Fruit fly (Drosophila melanogaster) whole organism, embryonic: ENCODE data around the gene CG33796.

Experiments
- ATbp ChIP-seq: fragments of 200-800 bp; sonication (Bioruptor generic); optimal IDR thresholded peaks from 2 replicates; lab custom pipeline; 2017; ENCODE audit warnings: missing biosample characterization, mild to moderate bottlenecking, missing genetic modification characterization, missing genetic modification reagents
- Atf3 ChIP-seq: fragments of 200-800 bp; sonication (Bioruptor generic); optimal IDR thresholded peaks from 3 replicates; lab custom pipeline; 2016; ENCODE audit warnings: missing biosample characterization, missing genetic modification characterization
- B-H1 ChIP-seq: fragments of 200-800 bp; sonication (Bioruptor generic); IDR thresholded peaks from 3 replicates; pipeline ENCODE4 v1.3.6; 2022; ENCODE audit warnings: missing biosample characterization, missing genetic modification characterization
- B-H2 ChIP-seq: fragments of 200-800 bp; sonication (Bioruptor generic); optimal IDR thresholded peaks from 2 replicates; lab custom pipeline; 2018; ENCODE audit warnings: missing biosample characterization, mild to moderate bottlenecking, missing genetic modification characterization
- CG11085 ChIP-seq: fragments of 200-800 bp; sonication (Bioruptor generic); IDR thresholded peaks from 2 replicates; pipeline ENCODE4 v1.3.6; 2022; ENCODE audit warnings: missing biosample characterization, missing genetic modification characterization
- CG11093 ChIP-seq: fragments of 200-800 bp; sonication (Bioruptor generic); IDR thresholded peaks from 3 replicates; pipeline ENCODE4 v1.3.6; 2022; ENCODE audit warnings: missing biosample characterization, missing genetic modification characterization
- CG13296 ChIP-seq: fragments of 200-800 bp; sonication (Bioruptor generic); optimal IDR thresholded peaks from 3 replicates; lab custom pipeline; 2018; ENCODE audit warnings: missing biosample characterization, mild to moderate bottlenecking, missing genetic modification characterization
- CG15514 ChIP-seq: fragments of 200-800 bp; sonication (Bioruptor generic); optimal IDR thresholded peaks from 3 replicates; lab custom pipeline; 2017; ENCODE audit warnings: missing biosample characterization, missing genetic modification characterization, mild to moderate bottlenecking, moderate library complexity, missing genetic modification reagents
- CG17385 ChIP-seq: fragments of 200-800 bp; sonication (Bioruptor generic); optimal IDR thresholded peaks from 3 replicates; lab custom pipeline; 2018; ENCODE audit warnings: missing biosample characterization, mild to moderate bottlenecking, missing genetic modification characterization
- CG17829 ChIP-seq: fragments of 200-800 bp; optimal IDR thresholded peaks from 2 replicates; lab custom pipeline; 2019; ENCODE audit warnings: missing biosample characterization, mild to moderate bottlenecking, missing genetic modification characterization, moderate library complexity
- CG18476 ChIP-seq: fragments of 200-800 bp; sonication (Bioruptor generic); optimal IDR thresholded peaks from 2 replicates; lab custom pipeline; 2016; ENCODE audit warnings: missing biosample characterization, mild to moderate bottlenecking, missing genetic modification characterization
- CG2116 ChIP-seq: fragments of 200-800 bp; sonication (Bioruptor generic); optimal IDR thresholded peaks from 3 replicates; lab custom pipeline; 2018; ENCODE audit warnings: missing biosample characterization, mild to moderate bottlenecking, missing genetic modification characterization
- CG31224 ChIP-seq: fragments of 200-800 bp; sonication (Bioruptor generic); IDR thresholded peaks from 2 replicates; pipeline ENCODE4 v1.3.6; 2022; ENCODE audit warnings: missing biosample characterization, missing genetic modification characterization
- CG31365 ChIP-seq: fragments of 200-800 bp; sonication (Bioruptor generic); optimal IDR thresholded peaks from 2 replicates; lab custom pipeline; 2018; ENCODE audit warnings: missing biosample characterization, mild to moderate bottlenecking, missing genetic modification characterization
- CG43689 ChIP-seq: fragments of 200-800 bp; sonication (Bioruptor generic); IDR thresholded peaks from 2 replicates; pipeline ENCODE4 v1.3.6; 2022; ENCODE audit warnings: missing biosample characterization, missing genetic modification characterization
- CG6791 ChIP-seq: fragments of 200-800 bp; sonication (Bioruptor generic); IDR thresholded peaks from 3 replicates; pipeline ENCODE4 v1.3.6; 2022; ENCODE audit warnings: missing biosample characterization, missing genetic modification characterization; ENCODE audit not compliant: partially characterized antibody
- CG7271 ChIP-seq: fragments of 200-800 bp; sonication (Bioruptor generic); optimal IDR thresholded peaks from 2 replicates; lab custom pipeline; 2018; ENCODE audit warnings: missing biosample characterization, mild to moderate bottlenecking, missing genetic modification characterization, moderate library complexity
- CrebB ChIP-seq: fragments of 200-800 bp; sonication (Bioruptor generic); optimal IDR thresholded peaks from 3 replicates; lab custom pipeline; 2018; ENCODE audit warnings: missing biosample characterization, mild to moderate bottlenecking, missing genetic modification characterization
- ERR ChIP-seq: fragments of 200-800 bp; sonication (Bioruptor generic); optimal IDR thresholded peaks from 2 replicates; lab custom pipeline; 2016; ENCODE audit warnings: missing biosample characterization, missing genetic modification characterization
- H2.0 ChIP-seq: fragments of 200-800 bp; sonication (Bioruptor generic); IDR thresholded peaks from 2 replicates; pipeline ENCODE4 v1.3.6; 2022; ENCODE audit warnings: missing biosample characterization, missing genetic modification characterization
- HLH54F ChIP-seq: fragments of 200-800 bp; sonication (Bioruptor generic); optimal IDR thresholded peaks from 3 replicates; lab custom pipeline; 2016; ENCODE audit warnings: missing biosample characterization, missing genetic modification characterization
- Hey ChIP-seq: fragments of 200-800 bp; sonication (Bioruptor generic); optimal IDR thresholded peaks from 3 replicates; lab custom pipeline; 2018; ENCODE audit warnings: missing biosample characterization, mild to moderate bottlenecking, missing genetic modification characterization
- Myb ChIP-seq: fragments of 200-800 bp; sonication (Bioruptor generic); optimal IDR thresholded peaks from 2 replicates; lab custom pipeline; 2016; ENCODE audit warnings: missing biosample characterization, missing genetic modification characterization
- Oaz ChIP-seq: fragments of 200-800 bp; sonication (Bioruptor generic); IDR thresholded peaks from 2 replicates; pipeline ENCODE4 v1.3.6; 2022; ENCODE audit warnings: missing biosample characterization, missing genetic modification characterization
- Ravus ChIP-seq: fragments of 200-800 bp; sonication (Bioruptor generic); IDR thresholded peaks from 2 replicates; pipeline ENCODE4 v1.3.6; 2022; ENCODE audit warnings: missing biosample characterization, missing genetic modification characterization
- Side ChIP-seq: fragments of 200-800 bp; sonication (Bioruptor generic); optimal IDR thresholded peaks from 2 replicates; lab custom pipeline; 2016; ENCODE audit warnings: missing biosample characterization, missing genetic modification characterization
- Six4 ChIP-seq: fragments of 200-800 bp; sonication (Bioruptor generic); optimal IDR thresholded peaks from 2 replicates; lab custom pipeline; 2016; ENCODE audit warnings: missing biosample characterization, missing genetic modification characterization
- Sox100B ChIP-seq: fragments of 200-800 bp; sonication (Bioruptor generic); optimal IDR thresholded peaks from 3 replicates; lab custom pipeline; 2018; ENCODE audit warnings: missing biosample characterization, mild to moderate bottlenecking, missing genetic modification characterization
- Xbp1 ChIP-seq: fragments of 200-800 bp; sonication (Bioruptor generic); optimal IDR thresholded peaks from 3 replicates; lab custom pipeline; 2016; ENCODE audit warnings: missing biosample characterization, mild to moderate bottlenecking, missing genetic modification characterization
- ac ChIP-seq: fragments of 200-800 bp; sonication (Bioruptor generic); optimal IDR thresholded peaks from 3 replicates; lab custom pipeline; 2017; ENCODE audit warnings: missing biosample characterization, mild to moderate bottlenecking, missing genetic modification characterization
- cwo ChIP-seq: fragments of 200-800 bp; sonication (Bioruptor generic); optimal IDR thresholded peaks from 3 replicates; lab custom pipeline; 2017; ENCODE audit warnings: missing biosample characterization, missing genetic modification characterization, mild to moderate bottlenecking, moderate library complexity, missing genetic modification reagents
- fd3F ChIP-seq: fragments of 200-800 bp; sonication (Bioruptor generic); optimal IDR thresholded peaks from 2 replicates; lab custom pipeline; 2018; ENCODE audit warnings: missing biosample characterization, mild to moderate bottlenecking, missing genetic modification characterization, moderate library complexity
- ftz-f1 ChIP-seq: fragments of 200-800 bp; sonication (Bioruptor generic); optimal IDR thresholded peaks from 2 replicates; lab custom pipeline; 2016; ENCODE audit warnings: missing biosample characterization, missing genetic modification characterization
- gce ChIP-seq: fragments of 200-800 bp; sonication (Bioruptor generic); IDR thresholded peaks from 3 replicates; pipeline ENCODE4 v1.3.6; 2022; ENCODE audit warnings: missing biosample characterization, missing genetic modification characterization
- gem ChIP-seq: fragments of 200-800 bp; sonication (Bioruptor generic); optimal IDR thresholded peaks from 2 replicates; lab custom pipeline; 2019; ENCODE audit warnings: missing biosample characterization, mild to moderate bottlenecking, missing genetic modification characterization, moderate library complexity
- gsb ChIP-seq: fragments of 200-800 bp; sonication (Bioruptor generic); IDR thresholded peaks from 2 replicates; pipeline ENCODE4 v1.3.6; 2022; ENCODE audit warnings: missing biosample characterization, missing genetic modification characterization
- h ChIP-seq: fragments of >200 bp; optimal IDR thresholded peaks from 2 replicates; lab custom pipeline; 2017
- hkb ChIP-seq, 2 experiments: fragments of 200-800 bp in 1 of 2; fragments of >200 bp in 1 of 2; sonication (Bioruptor generic) in 1 of 2; IDR thresholded peaks in 1 of 2; optimal IDR thresholded peaks in 1 of 2; 2 replicates each; pipeline versions ENCODE4 v1.3.6 to Lab custom; 2017 to 2022; ENCODE audit warnings: missing biosample characterization in 1 of 2, missing genetic modification characterization in 1 of 2
- insv ChIP-seq, 2 experiments: fragments of 200-800 bp; sonication (Bioruptor generic); optimal IDR thresholded peaks; 3 replicates each; lab custom pipeline; 2016 to 2018; ENCODE audit warnings: missing biosample characterization in 2 of 2, missing genetic modification characterization in 2 of 2
- mirr ChIP-seq: fragments of 200-800 bp; sonication (Bioruptor generic); optimal IDR thresholded peaks from 3 replicates; lab custom pipeline; 2018; ENCODE audit warnings: missing biosample characterization, mild to moderate bottlenecking, missing genetic modification characterization
- prd ChIP-seq, 3 experiments: fragments of >200 bp in 2 of 3; fragments of 200-800 bp in 1 of 3; sonication (Bioruptor generic) in 1 of 3; optimal IDR thresholded peaks in 2 of 3; IDR thresholded peaks in 1 of 3; 2 replicates in 2 of 3; 3 replicates in 1 of 3; pipeline versions ENCODE4 v1.3.6 to Lab custom; 2017 to 2022; ENCODE audit warnings: missing biosample characterization in 1 of 3, missing genetic modification characterization in 1 of 3
- run ChIP-seq: fragments of 200-800 bp; sonication (Bioruptor generic); optimal IDR thresholded peaks from 3 replicates; lab custom pipeline; 2018; ENCODE audit warnings: missing biosample characterization, mild to moderate bottlenecking, missing genetic modification characterization
- salm ChIP-seq: fragments of 200-800 bp; sonication (Bioruptor generic); optimal IDR thresholded peaks from 2 replicates; lab custom pipeline; 2018; ENCODE audit warnings: missing biosample characterization, mild to moderate bottlenecking, missing genetic modification characterization
- ssp ChIP-seq: fragments of 200-800 bp; sonication (Bioruptor generic); IDR thresholded peaks from 2 replicates; pipeline ENCODE4 v1.3.6; 2022; ENCODE audit warnings: missing biosample characterization, missing genetic modification characterization
- zfh1 ChIP-seq: fragments of 200-800 bp; sonication (Bioruptor generic); IDR thresholded peaks from 3 replicates; pipeline ENCODE4 v1.3.6; 2022; ENCODE audit warnings: missing biosample characterization, missing genetic modification characterization

The CG33796 gene

dm6 chr3L:16164150-16165039 is 5.5 kb downstream of the CG33796 start, which contains the start of gene CG5151 (continued):
- TF ChIP-seq prd (optimal IDR thresholded peaks at IDR 0.05; lab: Kevin White, UChicago), result no peak
- no peak for TF ChIP-seq prd (GFP tag; IDR thresholded peaks at IDR 0.05; lab: Robert Waterston, UW)
- peak; percentile 49 for TF ChIP-seq run
- TF ChIP-seq ac (GFP tag; lab: Kevin White, UChicago), result no peak
- TF ChIP-seq ATbp (GFP tag; lab: Kevin White, UChicago), result no peak
- no peak for TF ChIP-seq Atf3 (GFP tag; lab: Kevin White, UChicago)
- TF ChIP-seq Myb, result no peak
- TF ChIP-seq h (lab: Kevin White, UChicago), result no peak
- TF ChIP-seq insv (GFP tag; optimal IDR thresholded peaks at IDR 0.05; lab: Kevin White, UChicago), result no peak

- TF ChIP-seq Oaz (GFP tag; lab: Robert Waterston, UW) (no peak), gce (peak; percentile 27; the same call in 1 of the 3 replicates), CG18476 (GFP tag; lab: Kevin White, UChicago) (peak; percentile 48), gem (tag; lab: Kevin White, UChicago) (peak; percentile 83), CG15514 (peak; percentile 61), Ravus (no peak), CG17385 (GFP tag; lab: Kevin White, UChicago) (peak; percentile 75), H2.0 (GFP tag; lab: Robert Waterston, UW) (peak; percentile 50; the same call in 1 of the 2 replicates), zfh1 (GFP tag; lab: Robert Waterston, UW) (peak; percentile 40; the same call in 1 of the 3 replicates), CG7271 (tag; lab: Kevin White, UChicago) (no peak), B-H1 (GFP tag; lab: Robert Waterston, UW) (peak; percentile 27; the same call in 1 of the 3 replicates), CG11085 (GFP tag; lab: Robert Waterston, UW) (no peak), Sox100B (GFP tag; lab: Kevin White, UChicago) (peak; percentile 74), CG31365 (peak; percentile 6), CG31224 (peak; percentile 41), CG11093 (no peak), CG6791 (GFP tag; lab: Robert Waterston, UW) (no peak), Atf3 (GFP tag; lab: Kevin White, UChicago) (no peak), CG43689 (GFP tag; lab: Robert Waterston, UW) (no peak), HLH54F (GFP tag; lab: Kevin White, UChicago) (peak; percentile 74), Hey (peak; percentile 19), ssp (GFP tag; lab: Robert Waterston, UW) (peak; percentile 34; the same call in 1 of the 2 replicates), CrebB (peak; percentile 23), gsb (GFP tag; lab: Robert Waterston, UW) (peak; percentile 39; the same call in 1 of the 2 replicates), Side (GFP tag; lab: Kevin White, UChicago) (peak; percentile 43), fd3F (GFP tag; lab: Kevin White, UChicago) (peak; percentile 63), salm (tag; lab: Kevin White, UChicago) (peak; percentile 48), CG13296 (GFP tag; lab: Kevin White, UChicago) (peak; percentile 75), Six4 (GFP tag; lab: Kevin White, UChicago) (peak; percentile 37), ERR (GFP tag; lab: Kevin White, UChicago) (peak; percentile 21), B-H2 (GFP tag; lab: Kevin White, UChicago) (peak; percentile 16), mirr (peak; percentile 1), CG17829 (tag; lab: Kevin White, UChicago) (peak; percentile 58), cwo (peak; percentile 86), Xbp1 (peak; percentile 64), CG2116 (GFP tag; lab: Kevin White, UChicago) (peak; percentile 34), ftz-f1 (GFP tag; lab: Kevin White, UChicago) (no peak), hkb (optimal IDR thresholded peaks at IDR 0.05; lab: Kevin White, UChicago) (no peak), hkb (GFP tag; IDR thresholded peaks at IDR 0.05; lab: Robert Waterston, UW) (peak; percentile 58; the same call in 1 of the 2 replicates)
Observed at dm6 chr3L:16161847-16162556, 7.9 kb downstream of the CG33796 start.
